Worm (Caenorhabditis elegans): ENCODE data around the gene C36C5.4.

The C36C5.4 gene

DNA sequence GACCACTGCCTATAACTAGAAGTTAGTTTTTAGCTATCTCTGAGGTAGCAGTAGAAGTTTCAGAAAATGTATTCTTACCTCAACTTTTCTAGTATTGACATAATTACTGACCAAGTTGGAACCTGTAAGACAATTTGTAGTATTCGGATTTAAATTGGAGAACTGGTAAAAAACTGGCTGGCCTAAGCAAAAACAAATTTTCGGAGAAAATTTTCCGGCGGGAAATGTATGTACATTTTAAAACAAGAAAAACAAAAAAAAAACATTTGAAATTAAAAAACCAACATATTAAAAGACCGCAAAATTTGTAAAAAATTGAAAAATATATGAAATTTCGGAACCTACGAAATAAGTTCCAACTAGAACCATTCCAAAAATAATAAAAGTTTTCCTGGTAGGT is 19.4 kb upstream of the C36C5.4 start, which contains the start of gene srab-11:
Gene srab-11, minus strand, starts transcription at position 101 of the 400 bp plus-strand sequence.
- TF ChIP-seq atf-7 (tag; optimal IDR thresholded peaks at IDR 0.05) = no peak
- TF ChIP-seq F55B11.4 (tag; optimal IDR thresholded peaks at IDR 0.05; ENCODE audit: borderline replicate concordance, insufficient read depth) = no peak
- TF ChIP-seq aptf-3 (GFP tag; IDR thresholded peaks at IDR 0.05) = no peak
- no peak for TF ChIP-seq die-1 (tag; optimal IDR thresholded peaks at IDR 0.05)
- no peak for TF ChIP-seq ama-1 (optimal IDR thresholded peaks at IDR 0.05)
- TF ChIP-seq ama-1 (GFP tag; optimal IDR thresholded peaks at IDR 0.05) = no peak
- TF ChIP-seq ztf-6 (GFP tag; IDR thresholded peaks at IDR 0.05) = no peak
- no peak for TF ChIP-seq ztf-3 (GFP tag; optimal IDR thresholded peaks at IDR 0.05)
- TF ChIP-seq zfh-2 (GFP tag; conservative IDR thresholded peaks at IDR 0.05) = no peak
- no peak for TF ChIP-seq ceh-91 (GFP tag; IDR thresholded peaks at IDR 0.05)
- TF ChIP-seq hlh-12 (tag; optimal IDR thresholded peaks at IDR 0.05) = no peak

ce11 chrV:3149910-3150428 is 16.4 kb upstream of the C36C5.4 start:
- TF ChIP-seq ztf-28 (GFP tag; IDR thresholded peaks at IDR 0.05) (peak; percentile 40; the same call in 1 of the 2 replicates), snpc-4 (GFP tag; optimal IDR thresholded peaks at IDR 0.05) (no peak), snpc-4 (tag; optimal IDR thresholded peaks at IDR 0.05) (peak in 2 of 4 experiments; percentile 58 to 86), gei-17 (GFP tag; optimal IDR thresholded peaks at IDR 0.05) (no peak), egrh-3 (GFP tag; IDR thresholded peaks at IDR 0.05) (peak; percentile 39; the same call in 1 of the 2 replicates), zfh-2 (GFP tag; conservative IDR thresholded peaks at IDR 0.05) (peak; percentile 89)

ce11 chrV:3151862-3152261 is 14.5 kb upstream of the C36C5.4 start, which contains the start of gene srab-6:
srab-6 (minus strand) TSS chrV:3151962.
- no peak for TF ChIP-seq ztf-3 (GFP tag; optimal IDR thresholded peaks at IDR 0.05)
- no peak for TF ChIP-seq hsf-1 (GFP tag; IDR thresholded peaks at IDR 0.05)
- no peak for TF ChIP-seq F52B5.7 (tag; optimal IDR thresholded peaks at IDR 0.05)
- TF ChIP-seq mcd-1 (GFP tag; IDR thresholded peaks at IDR 0.05) = no peak
- TF ChIP-seq sptf-2 (GFP tag; optimal IDR thresholded peaks at IDR 0.05) = no peak
- no peak for TF ChIP-seq gei-17 (GFP tag; optimal IDR thresholded peaks at IDR 0.05)
- TF ChIP-seq ekl-4 (GFP tag; IDR thresholded peaks at IDR 0.05) = no peak
- TF ChIP-seq snpc-1.1 (tag; optimal IDR thresholded peaks at IDR 0.05; ENCODE audit: insufficient read depth) = no peak
- no peak for TF ChIP-seq lir-1 (GFP tag; conservative IDR thresholded peaks at IDR 0.05)
- no peak for TF ChIP-seq rcor-1 (GFP tag; IDR thresholded peaks at IDR 0.05)
- no peak for TF ChIP-seq ztf-25 (GFP tag; IDR thresholded peaks at IDR 0.05)
- no peak for TF ChIP-seq tlf-1 (GFP tag; optimal IDR thresholded peaks at IDR 0.05)
- TF ChIP-seq egl-18 (GFP tag; IDR thresholded peaks at IDR 0.05) = no peak
- no peak for TF ChIP-seq T07F8.4 (tag; optimal IDR thresholded peaks at IDR 0.05)
- TF ChIP-seq mel-28 (tag; optimal IDR thresholded peaks at IDR 0.05; ENCODE audit: borderline replicate concordance) = no peak
- no peak for TF ChIP-seq cebp-1 (GFP tag; IDR thresholded peaks at IDR 0.05)
- TF ChIP-seq cebp-1 (tag; optimal IDR thresholded peaks at IDR 0.05) = no peak
- TF ChIP-seq hmg-1.2 (GFP tag; IDR thresholded peaks at IDR 0.05) = no peak
- no peak for TF ChIP-seq tbx-9 (tag; optimal IDR thresholded peaks at IDR 0.05; ENCODE audit: borderline replicate concordance)
- no peak for TF ChIP-seq egrh-3 (GFP tag; IDR thresholded peaks at IDR 0.05)
- TF ChIP-seq akir-1 (GFP tag; optimal IDR thresholded peaks at IDR 0.05) = no peak

- no peak for TF ChIP-seq madf-10 (tag; optimal IDR thresholded peaks at IDR 0.05)
- TF ChIP-seq nhr-27 (tag; optimal IDR thresholded peaks at IDR 0.05) = no peak
- TF ChIP-seq F52B5.7 (tag; optimal IDR thresholded peaks at IDR 0.05) = no peak
Observed at ce11 chrV:3155072-3155471, 11.3 kb upstream of the C36C5.4 start, which contains the start of gene srab-7. srab-7 (minus strand) TSS chrV:3155172.

All from whole organism, young adult.